Fruit fly (Drosophila melanogaster) whole organism, embryonic: ENCODE measurements around the gene Polr2G.
A peak's percentile ranks its signal among the peaks of the same experiment; 100 is the strongest.

Experiments
- Abd-B ChIP-seq: fragments of 200-800 bp; sonication (Bioruptor generic); optimal IDR thresholded peaks from 2 replicates; lab custom pipeline; 2018; ENCODE audit warnings: missing biosample characterization, mild to moderate bottlenecking, missing genetic modification characterization, moderate library complexity
- Atf3 ChIP-seq: fragments of 200-800 bp; sonication (Bioruptor generic); optimal IDR thresholded peaks from 3 replicates; lab custom pipeline; 2016; ENCODE audit warnings: missing biosample characterization, missing genetic modification characterization
- Blimp-1 ChIP-seq: fragments of 200-800 bp; sonication (Bioruptor generic); optimal IDR thresholded peaks from 3 replicates; lab custom pipeline; 2018; ENCODE audit warnings: missing biosample characterization, missing genetic modification characterization, mild to moderate bottlenecking, moderate library complexity, missing genetic modification reagents
- CG10274 ChIP-seq: fragments of 200-800 bp; sonication (Bioruptor generic); optimal IDR thresholded peaks from 3 replicates; lab custom pipeline; 2017; ENCODE audit warnings: missing biosample characterization, mild to moderate bottlenecking, missing genetic modification characterization
- CG10462 ChIP-seq: fragments of 200-800 bp; sonication (Bioruptor generic); optimal IDR thresholded peaks from 2 replicates; lab custom pipeline; 2016; ENCODE audit warnings: missing biosample characterization, missing genetic modification characterization
- CG10959 ChIP-seq: fragments of 200-800 bp; sonication (Bioruptor generic); IDR thresholded peaks from 2 replicates; pipeline ENCODE4 v1.3.6; 2022; ENCODE audit warnings: missing biosample characterization, missing genetic modification characterization
- CG11723 ChIP-seq: fragments of 200-800 bp; sonication (Bioruptor generic); optimal IDR thresholded peaks from 2 replicates; lab custom pipeline; 2017; ENCODE audit warnings: missing biosample characterization, mild to moderate bottlenecking, missing genetic modification characterization
- CG1233 ChIP-seq: fragments of 200-800 bp; sonication (Bioruptor generic); optimal IDR thresholded peaks from 4 replicates; lab custom pipeline; 2018; ENCODE audit warnings: missing biosample characterization, mild to moderate bottlenecking, missing genetic modification characterization
- CG17359 ChIP-seq: fragments of 200-800 bp; sonication (Bioruptor generic); optimal IDR thresholded peaks from 3 replicates; lab custom pipeline; 2018; ENCODE audit warnings: missing biosample characterization, mild to moderate bottlenecking, missing genetic modification characterization, moderate library complexity
- CG17568 ChIP-seq: fragments of 200-800 bp; sonication (Bioruptor generic); optimal IDR thresholded peaks from 2 replicates; lab custom pipeline; 2018; ENCODE audit warnings: missing biosample characterization, mild to moderate bottlenecking, missing genetic modification characterization, moderate library complexity
- CG18262 ChIP-seq: fragments of 200-800 bp; optimal IDR thresholded peaks from 3 replicates; lab custom pipeline; 2019; ENCODE audit warnings: missing biosample characterization, mild to moderate bottlenecking, missing genetic modification characterization, moderate library complexity
- CG2712 ChIP-seq: fragments of 200-800 bp; optimal IDR thresholded peaks from 3 replicates; lab custom pipeline; 2019; ENCODE audit warnings: missing biosample characterization, mild to moderate bottlenecking, missing genetic modification characterization, moderate library complexity
- CG2875 ChIP-seq: fragments of 200-800 bp; sonication (Bioruptor generic); optimal IDR thresholded peaks from 2 replicates; lab custom pipeline; 2017; ENCODE audit warnings: missing biosample characterization, mild to moderate bottlenecking, missing genetic modification characterization, missing genetic modification reagents
- CG32532 ChIP-seq: fragments of 200-800 bp; sonication (Bioruptor generic); IDR thresholded peaks from 2 replicates; pipeline ENCODE4 v1.3.6; 2022; ENCODE audit warnings: missing biosample characterization, missing genetic modification characterization
- CG4730 ChIP-seq: fragments of 200-800 bp; sonication (Bioruptor generic); IDR thresholded peaks from 2 replicates; pipeline ENCODE4 v1.3.6; 2022; ENCODE audit warnings: missing biosample characterization, missing genetic modification characterization
- CG6254 ChIP-seq: fragments of 200-800 bp; sonication (Bioruptor generic); optimal IDR thresholded peaks from 3 replicates; lab custom pipeline; 2017; ENCODE audit warnings: mild to moderate bottlenecking, missing biosample characterization, missing genetic modification reagents, missing genetic modification characterization
- CG7786 ChIP-seq: fragments of 200-800 bp; sonication (Bioruptor generic); optimal IDR thresholded peaks from 2 replicates; lab custom pipeline; 2016; ENCODE audit warnings: missing biosample characterization, missing genetic modification characterization
- CG8765 ChIP-seq: fragments of 200-800 bp; sonication (Bioruptor generic); IDR thresholded peaks from 2 replicates; pipeline ENCODE4 v1.3.6; 2022; ENCODE audit warnings: missing biosample characterization, missing genetic modification characterization
- CkIIα-i1 ChIP-seq: fragments of 200-800 bp; sonication (Bioruptor generic); IDR thresholded peaks from 2 replicates; pipeline ENCODE4 v1.3.6; 2022; ENCODE audit warnings: missing biosample characterization, missing genetic modification characterization
- Dbx ChIP-seq: fragments of 200-800 bp; sonication (Bioruptor generic); IDR thresholded peaks from 3 replicates; pipeline ENCODE4 v1.3.6; 2022; ENCODE audit warnings: missing biosample characterization, missing genetic modification characterization
- Dll ChIP-seq: fragments of 200-800 bp; sonication (Bioruptor generic); IDR thresholded peaks from 4 replicates; pipeline ENCODE4 v1.3.6; 2022; ENCODE audit warnings: missing biosample characterization, missing genetic modification characterization; ENCODE audit not compliant: partially characterized antibody
- Eip74EF ChIP-seq, 2 experiments: fragments of 200-800 bp in 1 of 2; fragments of >200 bp in 1 of 2; sonication (Bioruptor generic) in 1 of 2; optimal IDR thresholded peaks; 2 replicates each; lab custom pipeline; 2017 to 2019; ENCODE audit warnings: missing biosample characterization in 2 of 2, missing genetic modification characterization in 2 of 2, mild to moderate bottlenecking in 1 of 2, moderate library complexity in 1 of 2
- PHDP ChIP-seq: fragments of 200-800 bp; sonication (Bioruptor generic); optimal IDR thresholded peaks from 3 replicates; lab custom pipeline; 2018; ENCODE audit warnings: missing biosample characterization, mild to moderate bottlenecking, missing genetic modification characterization, moderate library complexity
- Pdp1 ChIP-seq, 2 experiments: fragments of 200-800 bp; sonication (Bioruptor generic); optimal IDR thresholded peaks; 3 replicates each; lab custom pipeline; 2016; ENCODE audit warnings: missing biosample characterization in 2 of 2, missing genetic modification characterization in 2 of 2, mild to moderate bottlenecking in 1 of 2, moderate library complexity in 1 of 2
- Side ChIP-seq: fragments of 200-800 bp; sonication (Bioruptor generic); optimal IDR thresholded peaks from 2 replicates; lab custom pipeline; 2016; ENCODE audit warnings: missing biosample characterization, missing genetic modification characterization
- Taf1 ChIP-seq: fragments of 200-800 bp; sonication (Bioruptor generic); IDR thresholded peaks from 2 replicates; pipeline ENCODE4 v1.3.6; 2022; ENCODE audit warnings: missing biosample characterization, missing genetic modification characterization
- ara ChIP-seq: fragments of 200-800 bp; sonication (Bioruptor generic); IDR thresholded peaks from 2 replicates; pipeline ENCODE4 v1.3.6; 2022; ENCODE audit warnings: missing biosample characterization, missing genetic modification characterization
- cas ChIP-seq: fragments of 200-800 bp; sonication (Bioruptor generic); IDR thresholded peaks from 2 replicates; pipeline ENCODE4 v1.3.6; 2022; ENCODE audit warnings: missing biosample characterization, missing genetic modification characterization
- cg ChIP-seq: fragments of 200-800 bp; sonication (Bioruptor generic); optimal IDR thresholded peaks from 3 replicates; lab custom pipeline; 2019; ENCODE audit warnings: missing biosample characterization, mild to moderate bottlenecking, missing genetic modification characterization, moderate library complexity
- chn ChIP-seq: fragments of 200-800 bp; sonication (Bioruptor generic); optimal IDR thresholded peaks from 2 replicates; lab custom pipeline; 2016; ENCODE audit warnings: missing biosample characterization, missing genetic modification characterization
- ewg ChIP-seq: fragments of 200-800 bp; sonication (Bioruptor generic); optimal IDR thresholded peaks from 3 replicates; lab custom pipeline; 2017; ENCODE audit warnings: mild to moderate bottlenecking, missing biosample characterization, missing genetic modification reagents, missing genetic modification characterization
- exex ChIP-seq: fragments of 200-800 bp; sonication (Bioruptor generic); optimal IDR thresholded peaks from 4 replicates; lab custom pipeline; 2018; ENCODE audit warnings: missing biosample characterization, mild to moderate bottlenecking, missing genetic modification characterization, moderate library complexity
- ftz-f1 ChIP-seq: fragments of 200-800 bp; sonication (Bioruptor generic); optimal IDR thresholded peaks from 2 replicates; lab custom pipeline; 2016; ENCODE audit warnings: missing biosample characterization, missing genetic modification characterization
- h ChIP-seq: fragments of >200 bp; optimal IDR thresholded peaks from 2 replicates; lab custom pipeline; 2017
- ham ChIP-seq: fragments of 200-800 bp; sonication (Bioruptor generic); IDR thresholded peaks from 2 replicates; pipeline ENCODE4 v1.3.6; 2022; ENCODE audit warnings: missing biosample characterization, missing genetic modification characterization
- hb ChIP-seq: fragments of 200-800 bp; sonication (Bioruptor generic); IDR thresholded peaks from 3 replicates; pipeline ENCODE4 v1.3.6; 2022; ENCODE audit warnings: missing biosample characterization, missing genetic modification characterization; ENCODE audit not compliant: partially characterized antibody
- her ChIP-seq: fragments of 200-800 bp; sonication (Bioruptor generic); optimal IDR thresholded peaks from 2 replicates; lab custom pipeline; 2016; ENCODE audit warnings: missing biosample characterization, missing genetic modification characterization
- insv ChIP-seq, 2 experiments: fragments of 200-800 bp; sonication (Bioruptor generic); optimal IDR thresholded peaks; 3 replicates each; lab custom pipeline; 2016 to 2018; ENCODE audit warnings: missing biosample characterization in 2 of 2, missing genetic modification characterization in 2 of 2
- jigr1 ChIP-seq: fragments of 200-800 bp; sonication (Bioruptor generic); IDR thresholded peaks from 3 replicates; pipeline ENCODE4 v1.3.6; 2022; ENCODE audit warnings: missing biosample characterization, missing genetic modification characterization
- jing ChIP-seq: fragments of 200-800 bp; sonication (Bioruptor generic); optimal IDR thresholded peaks from 2 replicates; lab custom pipeline; 2018; ENCODE audit warnings: missing biosample characterization, mild to moderate bottlenecking, missing genetic modification characterization
- ken ChIP-seq: fragments of 200-800 bp; sonication (Bioruptor generic); IDR thresholded peaks from 3 replicates; pipeline ENCODE4 v1.3.6; 2022; ENCODE audit warnings: missing biosample characterization, missing genetic modification characterization
- lilli ChIP-seq: fragments of 200-800 bp; sonication (Bioruptor generic); optimal IDR thresholded peaks from 3 replicates; lab custom pipeline; 2016; ENCODE audit warnings: missing biosample characterization, missing genetic modification characterization
- nerfin-1 ChIP-seq: fragments of 200-800 bp; sonication (Bioruptor generic); optimal IDR thresholded peaks from 3 replicates; lab custom pipeline; 2019; ENCODE audit warnings: missing biosample characterization, mild to moderate bottlenecking, missing genetic modification characterization, moderate library complexity
- oc ChIP-seq: fragments of 200-800 bp; sonication (Bioruptor generic); optimal IDR thresholded peaks from 2 replicates; lab custom pipeline; 2018; ENCODE audit warnings: missing biosample characterization, mild to moderate bottlenecking, missing genetic modification characterization, moderate library complexity
- peb ChIP-seq: fragments of 200-800 bp; sonication (Bioruptor generic); IDR thresholded peaks from 2 replicates; pipeline ENCODE4 v1.3.6; 2022; ENCODE audit warnings: missing biosample characterization, missing genetic modification characterization
- pita ChIP-seq: fragments of 200-800 bp; sonication (Bioruptor generic); optimal IDR thresholded peaks from 2 replicates; lab custom pipeline; 2017; ENCODE audit warnings: missing biosample characterization, mild to moderate bottlenecking, missing genetic modification characterization
- toy ChIP-seq: fragments of 200-800 bp; sonication (Bioruptor generic); IDR thresholded peaks from 2 replicates; pipeline ENCODE4 v1.3.6; 2022; ENCODE audit warnings: missing biosample characterization, missing genetic modification characterization
- vfl ChIP-seq: fragments of 200-800 bp; sonication (Bioruptor generic); optimal IDR thresholded peaks from 2 replicates; lab custom pipeline; 2016; ENCODE audit warnings: missing biosample characterization, missing genetic modification characterization
- wek ChIP-seq: fragments of 200-800 bp; sonication (Bioruptor generic); optimal IDR thresholded peaks from 3 replicates; lab custom pipeline; 2018; ENCODE audit warnings: missing biosample characterization, mild to moderate bottlenecking, missing genetic modification characterization, moderate library complexity
- z ChIP-seq: fragments of 200-800 bp; sonication (Bioruptor generic); IDR thresholded peaks from 3 replicates; pipeline ENCODE4 v1.3.6; 2022; ENCODE audit warnings: missing biosample characterization, missing genetic modification characterization

Gene Polr2G

dm6 chr3R:15229329-15229876, 6.4 kb upstream of the Polr2G start, which contains the start of the genes Art3 and mRpS10 (continued):
- TF ChIP-seq toy (GFP tag; lab: Robert Waterston, UW), result peak; percentile 100
- TF ChIP-seq Abd-B, result peak; percentile 100
- TF ChIP-seq her (GFP tag; lab: Kevin White, UChicago), result peak; percentile 98
- TF ChIP-seq cas (GFP tag; lab: Robert Waterston, UW), result peak; percentile 99
- peak; percentile 100 for TF ChIP-seq ham (GFP tag; lab: Robert Waterston, UW)
- TF ChIP-seq PHDP (tag; lab: Kevin White, UChicago), result peak; percentile 100
- TF ChIP-seq CG2875, result peak; percentile 100
- TF ChIP-seq ken (GFP tag; lab: Robert Waterston, UW), result peak; percentile 100
- peak; percentile 100 for TF ChIP-seq CG7786 (GFP tag; lab: Kevin White, UChicago)
- peak; percentile 99 for TF ChIP-seq Blimp-1
- TF ChIP-seq ftz-f1, result peak; percentile 94
- TF ChIP-seq CG1233 (GFP tag; lab: Kevin White, UChicago), result peak; percentile 100
- peak; percentile 100 for TF ChIP-seq Pdp1 (GFP tag; optimal IDR thresholded peaks at IDR 0.05; lab: Kevin White, UChicago)
- peak; percentile 100 for TF ChIP-seq Dbx
- TF ChIP-seq nerfin-1 (tag; lab: Kevin White, UChicago), result peak; percentile 100
- peak; percentile 100 for TF ChIP-seq CG10959 (GFP tag; lab: Robert Waterston, UW)
- peak; percentile 100 for TF ChIP-seq ara (GFP tag; lab: Robert Waterston, UW)
- TF ChIP-seq jigr1 (GFP tag; lab: Robert Waterston, UW), result peak; percentile 99
- peak; percentile 100 for TF ChIP-seq jing
- peak; percentile 99 for TF ChIP-seq exex (tag; lab: Kevin White, UChicago)
- peak; percentile 100 for TF ChIP-seq Atf3 (GFP tag; lab: Kevin White, UChicago)
- TF ChIP-seq CkIIα-i1 (GFP tag; lab: Robert Waterston, UW), result peak; percentile 99
- TF ChIP-seq vfl, result peak; percentile 99
- TF ChIP-seq pita (GFP tag; lab: Kevin White, UChicago), result no peak
- peak; percentile 100 for TF ChIP-seq Taf1 (GFP tag; lab: Robert Waterston, UW)
- peak; percentile 100 for TF ChIP-seq CG2712 (tag; lab: Kevin White, UChicago)
- no peak for TF ChIP-seq Dll (GFP tag; lab: Robert Waterston, UW)
- TF ChIP-seq Eip74EF (GFP tag; optimal IDR thresholded peaks at IDR 0.05; lab: Kevin White, UChicago), result peak in 1 of 2 experiments; percentile 99
- peak; percentile 100 for TF ChIP-seq ewg (GFP tag; lab: Kevin White, UChicago)
- TF ChIP-seq CG6254, result peak; percentile 98
- TF ChIP-seq cg (GFP tag; lab: Kevin White, UChicago), result peak; percentile 7
- TF ChIP-seq CG4730, result peak; percentile 100
- TF ChIP-seq h (lab: Kevin White, UChicago), result no peak
- TF ChIP-seq insv (GFP tag; optimal IDR thresholded peaks at IDR 0.05; lab: Kevin White, UChicago), result peak; percentile 69 to 88
- peak; percentile 100 for TF ChIP-seq oc (tag; lab: Kevin White, UChicago)
- peak; percentile 100 for TF ChIP-seq lilli (GFP tag; lab: Kevin White, UChicago)
- peak; percentile 96 for TF ChIP-seq CG10274 (GFP tag; lab: Kevin White, UChicago)
- TF ChIP-seq CG11723, result peak; percentile 99
- peak; percentile 100 for TF ChIP-seq CG10462
- no peak for TF ChIP-seq CG17568 (GFP tag; lab: Kevin White, UChicago)
- peak; percentile 100 for TF ChIP-seq CG32532 (GFP tag; lab: Robert Waterston, UW)
- TF ChIP-seq hb (GFP tag; lab: Robert Waterston, UW), result no peak
- TF ChIP-seq chn (GFP tag; lab: Kevin White, UChicago), result peak; percentile 100
- TF ChIP-seq peb (GFP tag; lab: Robert Waterston, UW), result peak; percentile 100
- TF ChIP-seq z (GFP tag; lab: Robert Waterston, UW), result peak; percentile 88
- TF ChIP-seq CG8765 (GFP tag; lab: Robert Waterston, UW), result peak; percentile 100
- peak; percentile 100 for TF ChIP-seq CG18262 (tag; lab: Kevin White, UChicago)
- TF ChIP-seq Side (GFP tag; lab: Kevin White, UChicago), result peak; percentile 100
- TF ChIP-seq wek (GFP tag; lab: Kevin White, UChicago), result peak; percentile 98
- TF ChIP-seq CG17359 (tag; lab: Kevin White, UChicago), result peak; percentile 100
